Worm (Caenorhabditis elegans) whole organism, midembryonic: Measurements from ENCODE around the gene ucp-4.

Source experiments
- T22C8.4 ChIP-seq: fragments of 200-800 bp; sonication (Bioruptor generic); IDR thresholded peaks from 2 replicates; pipeline ENCODE4 v1.3.6; 2022; ENCODE audit warnings: missing genetic modification characterization, missing compliant biosample characterization
- cog-1 ChIP-seq: sonication (generic microtip); optimal IDR thresholded peaks from 2 replicates; lab custom pipeline; 2016; ENCODE audit warnings: missing genetic modification characterization, missing compliant biosample characterization
- flt-1 ChIP-seq: fragments of 200-800 bp; sonication (Bioruptor generic); IDR thresholded peaks from 2 replicates; pipeline ENCODE4 v1.3.6; 2022; ENCODE audit warnings: missing genetic modification characterization, missing compliant biosample characterization
- klf-2 ChIP-seq: fragments of 200-800 bp; sonication (Bioruptor generic); conservative IDR thresholded peaks from 2 replicates; pipeline ENCODE4 v1.3.6; 2022; ENCODE audit warnings: missing genetic modification reagents, missing genetic modification characterization, missing compliant biosample characterization
- med-1 ChIP-seq: sonication (generic microtip); optimal IDR thresholded peaks from 2 replicates; lab custom pipeline; 2017; ENCODE audit warnings: missing genetic modification characterization, mild to moderate bottlenecking, missing compliant biosample characterization, antibody characterized with exemption, missing genetic modification reagents; ENCODE audit not compliant: insufficient read depth
- ref-1 ChIP-seq: fragments of 200-800 bp; sonication (Bioruptor generic); conservative IDR thresholded peaks from 2 replicates; pipeline ENCODE4 v1.3.6; 2022; ENCODE audit warnings: missing genetic modification reagents, missing genetic modification characterization, missing compliant biosample characterization
- tab-1 ChIP-seq: fragments of 200-800 bp; sonication (Bioruptor generic); IDR thresholded peaks from 2 replicates; pipeline ENCODE4 v1.3.6; 2022; ENCODE audit warnings: missing genetic modification characterization, missing compliant biosample characterization
- ztf-23 ChIP-seq: fragments of 200-800 bp; sonication (Bioruptor generic); IDR thresholded peaks from 2 replicates; pipeline ENCODE4 v1.3.6; 2022; ENCODE audit warnings: missing genetic modification reagents, missing genetic modification characterization, missing compliant biosample characterization
- ztf-29 ChIP-seq: fragments of 200-800 bp; sonication (Bioruptor generic); IDR thresholded peaks from 2 replicates; pipeline ENCODE4 v1.3.6; 2022; ENCODE audit warnings: missing genetic modification reagents, missing genetic modification characterization, missing compliant biosample characterization

The ucp-4 gene

ce11 chrV:9332611-9333315 lies 1.3 kb upstream of the ucp-4 start:
- no peak for TF ChIP-seq T22C8.4 (GFP tag; lab: Robert Waterston, UW)
- no peak for TF ChIP-seq cog-1 (tag; lab: Kevin White, UChicago)
- TF ChIP-seq flt-1 (GFP tag; lab: Robert Waterston, UW) = no peak
- TF ChIP-seq ztf-29 = no peak
- TF ChIP-seq ref-1 = no peak
- no peak for TF ChIP-seq ztf-23 (GFP tag; lab: Robert Waterston, UW)
- no peak for TF ChIP-seq med-1 (GFP tag; lab: Kevin White, UChicago)
- no peak for TF ChIP-seq tab-1 (GFP tag; lab: Robert Waterston, UW)
- TF ChIP-seq klf-2 (GFP tag; lab: Robert Waterston, UW) = no peak

ce11 chrV:9333316-9334048 lies 616 bp upstream of the ucp-4 start, which contains the start of gene acl-14:
acl-14 (minus strand) TSS chrV:9333631.
- TF ChIP-seq flt-1 (GFP tag; lab: Robert Waterston, UW) = no peak
- no peak for TF ChIP-seq cog-1 (tag; lab: Kevin White, UChicago)
- no peak for TF ChIP-seq ztf-29
- TF ChIP-seq ref-1 = no peak
- TF ChIP-seq T22C8.4 (GFP tag; lab: Robert Waterston, UW) = no peak
- no peak for TF ChIP-seq tab-1 (GFP tag; lab: Robert Waterston, UW)
- TF ChIP-seq klf-2 (GFP tag; lab: Robert Waterston, UW) = no peak
- TF ChIP-seq ztf-23 (GFP tag; lab: Robert Waterston, UW) = no peak
- TF ChIP-seq med-1 (GFP tag; lab: Kevin White, UChicago) = no peak

ce11 chrV:9336462-9336861 lies 2.4 kb downstream of the ucp-4 start, which contains the start of gene coq-6:
coq-6 (plus strand) TSS chrV:9336762.
- no peak for TF ChIP-seq ref-1
- TF ChIP-seq cog-1 (tag; lab: Kevin White, UChicago) = no peak

ce11 chrV:9338452-9338851 lies 4.4 kb downstream of the ucp-4 start:
- TF ChIP-seq flt-1 (GFP tag; lab: Robert Waterston, UW) (no peak), med-1 (GFP tag; lab: Kevin White, UChicago) (no peak)

ce11 chrV:9339292-9339691 lies 5.2 kb downstream of the ucp-4 start:
- TF ChIP-seq klf-2 (GFP tag; lab: Robert Waterston, UW) = 0 out of 2 replicates have a peak, but pooled peaks have one; percentile 15
- TF ChIP-seq ztf-23 (GFP tag; lab: Robert Waterston, UW) = 0 out of 2 replicates have a peak, but pooled peaks have one; percentile 8

ce11 chrV:9340318-9340717 lies 6.2 kb downstream of the ucp-4 start:
- TF ChIP-seq T22C8.4 (GFP tag; lab: Robert Waterston, UW) = no peak
- no peak for TF ChIP-seq klf-2 (GFP tag; lab: Robert Waterston, UW)
- no peak for TF ChIP-seq ref-1
- no peak for TF ChIP-seq flt-1 (GFP tag; lab: Robert Waterston, UW)
- TF ChIP-seq tab-1 (GFP tag; lab: Robert Waterston, UW) = 0 out of 2 replicates have a peak, but pooled peaks have one; percentile 8

ce11 chrV:9341814-9342213 lies 7.7 kb downstream of the ucp-4 start:
- peak; percentile 62; the same call in 1 of the 2 replicates for TF ChIP-seq flt-1 (GFP tag; lab: Robert Waterston, UW)
- 0 out of 2 replicates have a peak, but pooled peaks have one; percentile 50 for TF ChIP-seq klf-2 (GFP tag; lab: Robert Waterston, UW)
- TF ChIP-seq ztf-23 (GFP tag; lab: Robert Waterston, UW) = peak; percentile 49

- TF ChIP-seq T22C8.4 (GFP tag; lab: Robert Waterston, UW) (peak; percentile 28; the same call in 1 of the 2 replicates), klf-2 (GFP tag; lab: Robert Waterston, UW) (0 out of 2 replicates have a peak, but pooled peaks have one; percentile 49), flt-1 (GFP tag; lab: Robert Waterston, UW) (peak; percentile 78; the same call in 1 of the 2 replicates), ztf-23 (GFP tag; lab: Robert Waterston, UW) (0 out of 2 replicates have a peak, but pooled peaks have one; percentile 6)
Observed at ce11 chrV:9342282-9342681, 8.2 kb downstream of the ucp-4 start.

- 0 out of 2 replicates have a peak, but pooled peaks have one; percentile 45 for TF ChIP-seq ztf-23 (GFP tag; lab: Robert Waterston, UW)
- no peak for TF ChIP-seq med-1 (GFP tag; lab: Kevin White, UChicago)
- TF ChIP-seq tab-1 (GFP tag; lab: Robert Waterston, UW) = 0 out of 2 replicates have a peak, but pooled peaks have one; percentile 4
- no peak for TF ChIP-seq cog-1 (tag; lab: Kevin White, UChicago)
- 0 out of 2 replicates have a peak, but pooled peaks have one; percentile 11 for TF ChIP-seq T22C8.4 (GFP tag; lab: Robert Waterston, UW)
Observed at ce11 chrV:9342965-9343628, 9.0 kb downstream of the ucp-4 start.
